Worm (Caenorhabditis elegans): Measurements from ENCODE around the gene itsn-1.
A peak's percentile ranks its signal among the peaks of the same experiment; 100 is the strongest.

The itsn-1 gene

ce11 chrIV:17084317-17084716 is 35.2 kb upstream of the itsn-1 start:
- peak; percentile 69; the same call in 1 of the 2 replicates for TF ChIP-seq ceh-100 (GFP tag; IDR thresholded peaks at IDR 0.05)
- peak; percentile 47; the same call in 1 of the 2 replicates for TF ChIP-seq mcd-1 (GFP tag; IDR thresholded peaks at IDR 0.05)
- no peak for TF ChIP-seq snpc-4 (GFP tag; optimal IDR thresholded peaks at IDR 0.05)
- peak in 3 of 4 experiments; percentile 22 to 74 (median 30) for TF ChIP-seq snpc-4 (tag; optimal IDR thresholded peaks at IDR 0.05)
- TF ChIP-seq F33H1.4 (GFP tag; IDR thresholded peaks at IDR 0.05) = no peak
- peak; percentile 40; the same call in 1 of the 2 replicates for TF ChIP-seq attf-6 (GFP tag; IDR thresholded peaks at IDR 0.05)
- TF ChIP-seq K12H6.12 (tag; optimal IDR thresholded peaks at IDR 0.05) = no peak

ce11 chrIV:17084839-17085238 is 34.6 kb upstream of the itsn-1 start:
- peak; percentile 9 for TF ChIP-seq lin-54 (GFP tag; optimal IDR thresholded peaks at IDR 0.05)
- TF ChIP-seq madf-3 (GFP tag; IDR thresholded peaks at IDR 0.05) = peak; percentile 53; the same call in 1 of the 2 replicates
- peak; percentile 15 for TF ChIP-seq snpc-3.4 (tag; optimal IDR thresholded peaks at IDR 0.05)
- TF ChIP-seq F49E8.2 (tag; optimal IDR thresholded peaks at IDR 0.05; ENCODE audit: insufficient read depth) = peak; percentile 19
- peak; percentile 34; the same call in 1 of the 2 replicates for TF ChIP-seq mcd-1 (GFP tag; IDR thresholded peaks at IDR 0.05)
- no peak for TF ChIP-seq snpc-4 (GFP tag; optimal IDR thresholded peaks at IDR 0.05)
- peak in 2 of 4 experiments; percentile 28 to 76 for TF ChIP-seq snpc-4 (tag; optimal IDR thresholded peaks at IDR 0.05)
- TF ChIP-seq tbx-9 (tag; optimal IDR thresholded peaks at IDR 0.05; ENCODE audit: borderline replicate concordance) = no peak
- peak; percentile 43; the same call in 1 of the 2 replicates for TF ChIP-seq D2030.7 (GFP tag; IDR thresholded peaks at IDR 0.05)
- TF ChIP-seq mxl-1 (tag; optimal IDR thresholded peaks at IDR 0.05) = no peak
- TF ChIP-seq nhr-90 (tag; optimal IDR thresholded peaks at IDR 0.05) = no peak
- TF ChIP-seq attf-6 (GFP tag; IDR thresholded peaks at IDR 0.05) = peak; percentile 86
- peak; percentile 84 for TF ChIP-seq ceh-100 (GFP tag; IDR thresholded peaks at IDR 0.05)

- TF ChIP-seq ztf-22 (GFP tag; optimal IDR thresholded peaks at IDR 0.05) (no peak), cebp-1 (GFP tag; IDR thresholded peaks at IDR 0.05) (peak; percentile 43; the same call in 1 of the 2 replicates), cebp-1 (tag; optimal IDR thresholded peaks at IDR 0.05) (peak; percentile 67), lin-35 (GFP tag; optimal IDR thresholded peaks at IDR 0.05) (peak in 1 of 3 experiments; percentile 64), akir-1 (GFP tag; optimal IDR thresholded peaks at IDR 0.05) (peak; percentile 31), tbp1 (GFP tag; optimal IDR thresholded peaks at IDR 0.05) (peak; percentile 71), madf-8 (GFP tag; conservative IDR thresholded peaks at IDR 0.05) (no peak), ceh-100 (GFP tag; IDR thresholded peaks at IDR 0.05) (peak; percentile 99), F57C9.4 (tag; optimal IDR thresholded peaks at IDR 0.05) (no peak), ztf-26 (tag; optimal IDR thresholded peaks at IDR 0.05) (no peak), ztf-28 (GFP tag; IDR thresholded peaks at IDR 0.05) (peak; percentile 91; the same call in 1 of the 2 replicates), F57A8.1 (GFP tag; optimal IDR thresholded peaks at IDR 0.05) (no peak), ccch-3 (GFP tag; optimal IDR thresholded peaks at IDR 0.05) (peak; percentile 72), F22D6.2 (tag; optimal IDR thresholded peaks at IDR 0.05) (peak; percentile 15), attf-6 (GFP tag; IDR thresholded peaks at IDR 0.05) (peak; percentile 88), ceh-27 (GFP tag; optimal IDR thresholded peaks at IDR 0.05) (peak; percentile 81), egrh-3 (GFP tag; IDR thresholded peaks at IDR 0.05) (peak; percentile 50; the same call in 1 of the 2 replicates), C17E4.6 (GFP tag; IDR thresholded peaks at IDR 0.05) (no peak), efl-1 (GFP tag; optimal IDR thresholded peaks at IDR 0.05) (peak; percentile 16), nhr-80 (tag; optimal IDR thresholded peaks at IDR 0.05) (peak; percentile 13), tlf-1 (GFP tag; optimal IDR thresholded peaks at IDR 0.05) (peak; percentile 34), ceh-58 (GFP tag; IDR thresholded peaks at IDR 0.05) (no peak), let-607 (tag; optimal IDR thresholded peaks at IDR 0.05) (peak in 1 of 2 experiments; percentile 59), dpff-1 (tag; optimal IDR thresholded peaks at IDR 0.05) (no peak), athp-1 (tag; optimal IDR thresholded peaks at IDR 0.05) (peak; percentile 82), unc-130 (GFP tag; optimal IDR thresholded peaks at IDR 0.05) (peak; percentile 85), Y95B8A.8 (GFP tag; IDR thresholded peaks at IDR 0.05) (peak; percentile 63; the same call in 1 of the 2 replicates), nfyb-1 (GFP tag; IDR thresholded peaks at IDR 0.05) (peak; percentile 57; the same call in 1 of the 2 replicates), ceh-91 (GFP tag; IDR thresholded peaks at IDR 0.05) (peak; percentile 70; the same call in 1 of the 2 replicates), lin-40 (tag; optimal IDR thresholded peaks at IDR 0.05) (peak; percentile 71)
Measured at ce11 chrIV:17087384-17088099, 31.9 kb upstream of the itsn-1 start, which contains the start of the genes snx-13 and snr-1. TSS of gene snx-13 (minus strand) at chrIV:17087438. TSS of gene snr-1 (plus strand) at chrIV:17088049.
